Worm (Caenorhabditis elegans): ENCODE results near the gene H03G16.5.

H03G16.5 gene

ce11 chrX:15089123-15089522, 32.5 kb upstream of the H03G16.5 start, which contains the start of gene flr-4:
TSS of gene flr-4 (plus strand) at chrX:15089397.
- TF ChIP-seq odd-2 (tag; optimal IDR thresholded peaks at IDR 0.05), result no peak
- no peak for TF ChIP-seq pag-3 (tag; optimal IDR thresholded peaks at IDR 0.05; ENCODE audit: borderline replicate concordance)
- TF ChIP-seq dmd-4 (tag; optimal IDR thresholded peaks at IDR 0.05; ENCODE audit: borderline replicate concordance), result no peak
- no peak for TF ChIP-seq ceh-30 (tag; optimal IDR thresholded peaks at IDR 0.05)
- TF ChIP-seq syd-9 (tag; optimal IDR thresholded peaks at IDR 0.05), result no peak
- no peak for TF ChIP-seq ztf-16 (tag; optimal IDR thresholded peaks at IDR 0.05)
- no peak for TF ChIP-seq C08G9.2 (tag; optimal IDR thresholded peaks at IDR 0.05)
- TF ChIP-seq pax-1 (tag; optimal IDR thresholded peaks at IDR 0.05), result no peak
- TF ChIP-seq npax-4 (tag; optimal IDR thresholded peaks at IDR 0.05), result no peak
- no peak for TF ChIP-seq ceh-22 (tag; optimal IDR thresholded peaks at IDR 0.05)
- TF ChIP-seq fkh-6 (tag; optimal IDR thresholded peaks at IDR 0.05), result no peak
- TF ChIP-seq mec-3 (tag; optimal IDR thresholded peaks at IDR 0.05; ENCODE audit: borderline replicate concordance), result no peak
- TF ChIP-seq elt-2 (tag; optimal IDR thresholded peaks at IDR 0.05), result no peak
- TF ChIP-seq hlh-13 (GFP tag; optimal IDR thresholded peaks at IDR 0.05), result no peak
- TF ChIP-seq ama-1 (optimal IDR thresholded peaks at IDR 0.05), result no peak
- no peak for TF ChIP-seq nhr-11 (tag; optimal IDR thresholded peaks at IDR 0.05)
- no peak for TF ChIP-seq ttx-3 (tag; optimal IDR thresholded peaks at IDR 0.05)

DNA sequence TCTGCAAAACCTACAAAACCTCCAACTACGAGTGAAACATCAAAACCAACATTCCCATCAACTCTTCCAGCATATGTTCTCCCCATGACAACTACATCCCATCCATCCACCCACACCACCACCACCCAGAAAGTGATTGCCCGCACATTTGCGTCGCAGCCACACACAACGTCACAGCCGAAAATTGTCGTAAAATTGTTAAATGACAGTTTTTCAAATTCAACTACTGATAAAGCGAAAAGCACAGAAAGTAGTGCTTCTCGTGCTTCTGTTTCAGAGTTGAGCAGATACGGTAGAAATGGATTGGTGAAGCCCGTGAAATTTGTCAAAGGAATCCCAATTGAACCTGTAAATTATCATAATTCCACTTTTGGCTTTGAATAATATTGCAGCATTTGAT, 31.1 kb upstream of the H03G16.5 start:
- TF ChIP-seq ama-1 (optimal IDR thresholded peaks at IDR 0.05), result no peak
- TF ChIP-seq madf-2 (tag; optimal IDR thresholded peaks at IDR 0.05), result no peak
- no peak for TF ChIP-seq elt-4 (tag; optimal IDR thresholded peaks at IDR 0.05)
- TF ChIP-seq C38D4.7 (GFP tag; optimal IDR thresholded peaks at IDR 0.05), result no peak
- TF ChIP-seq sox-4 (tag; optimal IDR thresholded peaks at IDR 0.05), result no peak
- TF ChIP-seq ceh-18 (tag; optimal IDR thresholded peaks at IDR 0.05), result no peak
- TF ChIP-seq unc-55 (GFP tag; optimal IDR thresholded peaks at IDR 0.05), result no peak
- no peak for TF ChIP-seq ref-2 (tag; optimal IDR thresholded peaks at IDR 0.05)
- TF ChIP-seq pat-9 (tag; optimal IDR thresholded peaks at IDR 0.05), result no peak
- no peak for TF ChIP-seq ceh-34 (tag; optimal IDR thresholded peaks at IDR 0.05)
- no peak for TF ChIP-seq ttx-3 (tag; optimal IDR thresholded peaks at IDR 0.05)
- TF ChIP-seq ahr-1 (tag; optimal IDR thresholded peaks at IDR 0.05), result no peak
- TF ChIP-seq fkh-10 (GFP tag; optimal IDR thresholded peaks at IDR 0.05), result no peak
- no peak for TF ChIP-seq ceh-2 (tag; optimal IDR thresholded peaks at IDR 0.05)
- no peak for TF ChIP-seq pha-4 (tag; optimal IDR thresholded peaks at IDR 0.05)
- TF ChIP-seq ceh-19 (GFP tag; optimal IDR thresholded peaks at IDR 0.05), result no peak
- TF ChIP-seq odd-2 (tag; optimal IDR thresholded peaks at IDR 0.05), result no peak
- no peak for TF ChIP-seq sox-2 (GFP tag; IDR thresholded peaks at IDR 0.05)

DNA sequence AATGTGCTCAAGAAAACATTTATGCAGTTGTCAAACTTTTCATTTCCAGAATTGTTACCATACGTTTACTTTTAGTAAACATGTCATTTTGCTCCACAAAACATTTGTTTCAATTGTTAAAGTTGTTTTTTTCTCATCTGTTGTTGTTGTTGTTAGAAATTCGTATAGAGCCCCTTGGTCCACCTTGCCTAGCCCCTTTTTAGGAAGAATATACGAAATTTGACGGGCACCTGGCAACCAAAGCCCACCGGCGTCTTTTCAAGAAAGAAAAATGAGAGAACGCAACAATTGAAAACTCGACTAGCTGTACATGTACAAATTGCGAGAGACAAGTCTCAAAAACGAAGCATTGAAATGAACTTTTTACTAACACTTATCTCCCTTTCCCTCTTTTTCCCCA, 27.8 kb upstream of the H03G16.5 start, which contains the start of gene F09B12.5:
F09B12.5 (plus strand) TSS at position 301 of the 400 bp plus-strand sequence.
- TF ChIP-seq hlh-30 (tag; optimal IDR thresholded peaks at IDR 0.05; ENCODE audit: insufficient read depth), result no peak
- TF ChIP-seq ceh-18 (tag; optimal IDR thresholded peaks at IDR 0.05), result no peak
- no peak for TF ChIP-seq F13H6.1 (tag; optimal IDR thresholded peaks at IDR 0.05)
- TF ChIP-seq ceh-2 (tag; optimal IDR thresholded peaks at IDR 0.05), result no peak
- no peak for TF ChIP-seq gmeb-2 (tag; optimal IDR thresholded peaks at IDR 0.05)

DNA sequence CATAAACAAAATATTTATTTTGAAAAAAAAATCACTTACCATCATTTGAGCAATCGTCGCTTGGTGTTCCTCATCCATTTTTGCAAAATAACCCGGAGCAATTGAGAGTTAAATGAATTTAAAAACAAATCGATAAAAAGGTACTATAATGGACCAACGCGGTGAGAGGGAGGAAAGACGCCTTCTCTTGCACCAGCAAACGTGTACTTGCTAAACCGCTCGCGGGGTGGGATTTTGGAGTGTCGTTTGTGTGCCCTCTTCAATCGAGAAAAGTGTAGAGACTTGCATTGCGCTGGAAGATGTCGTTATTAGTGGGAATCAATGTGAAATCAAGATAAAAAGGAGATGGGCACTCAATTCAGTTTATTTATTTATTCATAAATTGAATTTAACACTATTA, 27.2 kb upstream of the H03G16.5 start, which contains the start of gene H40L08.1:
H40L08.1 (minus strand) TSS at position 292 of the 400 bp plus-strand sequence.
- TF ChIP-seq ceh-48 (tag; optimal IDR thresholded peaks at IDR 0.05), result peak; percentile 34
- no peak for TF ChIP-seq rnt-1 (tag; optimal IDR thresholded peaks at IDR 0.05)
- no peak for TF ChIP-seq ceh-14 (tag; optimal IDR thresholded peaks at IDR 0.05)
- no peak for TF ChIP-seq ttx-3 (tag; optimal IDR thresholded peaks at IDR 0.05)
- peak; percentile 38 for TF ChIP-seq elt-2 (tag; optimal IDR thresholded peaks at IDR 0.05)
- TF ChIP-seq ref-2 (tag; optimal IDR thresholded peaks at IDR 0.05), result no peak
- no peak for TF ChIP-seq F13H6.1 (tag; optimal IDR thresholded peaks at IDR 0.05)
- peak; percentile 15 for TF ChIP-seq unc-42 (tag; optimal IDR thresholded peaks at IDR 0.05)
- TF ChIP-seq dve-1 (tag; optimal IDR thresholded peaks at IDR 0.05), result no peak
- TF ChIP-seq gmeb-2 (tag; optimal IDR thresholded peaks at IDR 0.05), result no peak

Measured in whole organism, late embryonic.